Fruit fly (Drosophila melanogaster) whole organism, prepupa: Measurements from ENCODE around the gene CG14234.

Source experiments
- Blimp-1 ChIP-seq: fragments of 200-800 bp; sonication (Bioruptor generic); optimal IDR thresholded peaks from 3 replicates; lab custom pipeline; 2017; ENCODE audit warnings: missing biosample characterization, missing genetic modification characterization, mild to moderate bottlenecking, moderate library complexity, missing genetic modification reagents
- CG10631 ChIP-seq: fragments of 200-800 bp; sonication (Bioruptor generic); optimal IDR thresholded peaks from 2 replicates; lab custom pipeline; 2016; ENCODE audit warnings: missing biosample characterization, missing genetic modification characterization
- CG10669 ChIP-seq: fragments of 200-800 bp; sonication (Bioruptor generic); optimal IDR thresholded peaks from 3 replicates; lab custom pipeline; 2018; ENCODE audit warnings: missing biosample characterization, mild to moderate bottlenecking, missing genetic modification characterization, moderate library complexity
- CG11294 ChIP-seq: fragments of 200-800 bp; sonication (Bioruptor generic); IDR thresholded peaks from 2 replicates; pipeline ENCODE4 v1.3.6; 2022; ENCODE audit warnings: missing biosample characterization, missing genetic modification characterization
- CG11902 ChIP-seq: fragments of 200-800 bp; sonication (Bioruptor generic); optimal IDR thresholded peaks from 3 replicates; lab custom pipeline; 2016; ENCODE audit warnings: missing biosample characterization, missing genetic modification characterization
- CG15336 ChIP-seq: fragments of 200-800 bp; sonication (Bioruptor generic); IDR thresholded peaks from 2 replicates; pipeline ENCODE4 v1.3.6; 2022; ENCODE audit warnings: missing biosample characterization, missing genetic modification characterization
- CG1621 ChIP-seq: fragments of 200-800 bp; sonication (Bioruptor generic); optimal IDR thresholded peaks from 3 replicates; lab custom pipeline; 2018; ENCODE audit warnings: missing biosample characterization, mild to moderate bottlenecking, missing genetic modification characterization
- CG3032 ChIP-seq: fragments of 200-800 bp; optimal IDR thresholded peaks from 2 replicates; lab custom pipeline; 2019; ENCODE audit warnings: missing biosample characterization, mild to moderate bottlenecking, missing genetic modification characterization, moderate library complexity
- CG6163 ChIP-seq: fragments of 200-800 bp; sonication (Bioruptor generic); IDR thresholded peaks from 3 replicates; pipeline ENCODE4 v1.3.6; 2022; ENCODE audit warnings: missing biosample characterization, missing genetic modification characterization
- CG6276 ChIP-seq: fragments of 200-800 bp; sonication (Bioruptor generic); optimal IDR thresholded peaks from 2 replicates; lab custom pipeline; 2017; ENCODE audit warnings: missing biosample characterization, mild to moderate bottlenecking, missing genetic modification characterization
- CG6792 ChIP-seq: fragments of 200-800 bp; sonication (Bioruptor generic); optimal IDR thresholded peaks from 3 replicates; lab custom pipeline; 2016; ENCODE audit warnings: missing biosample characterization, missing genetic modification characterization
- CG6808 ChIP-seq: fragments of 200-800 bp; sonication (Bioruptor generic); optimal IDR thresholded peaks from 3 replicates; lab custom pipeline; 2017; ENCODE audit warnings: missing biosample characterization, missing genetic modification characterization, mild to moderate bottlenecking, moderate library complexity, missing genetic modification reagents
- CG6854 ChIP-seq: fragments of 200-800 bp; sonication (Bioruptor generic); optimal IDR thresholded peaks from 2 replicates; lab custom pipeline; 2017; ENCODE audit warnings: missing biosample characterization, mild to moderate bottlenecking, missing genetic modification characterization
- CG8319 ChIP-seq: fragments of 200-800 bp; sonication (Bioruptor generic); optimal IDR thresholded peaks from 3 replicates; lab custom pipeline; 2016; ENCODE audit warnings: missing biosample characterization, missing genetic modification characterization
- CG8632 ChIP-seq: fragments of 200-800 bp; sonication (Bioruptor generic); optimal IDR thresholded peaks from 3 replicates; lab custom pipeline; 2016; ENCODE audit warnings: missing biosample characterization, missing genetic modification characterization
- CG9139 ChIP-seq: fragments of 200-800 bp; sonication (Bioruptor generic); optimal IDR thresholded peaks from 3 replicates; lab custom pipeline; 2017; ENCODE audit warnings: missing biosample characterization, mild to moderate bottlenecking, missing genetic modification characterization
- Eip78C ChIP-seq: fragments of 200-800 bp; sonication (Bioruptor generic); peaks from one replicate; lab custom pipeline; 2016; ENCODE audit warnings: missing biosample characterization, missing genetic modification characterization
- Eip93F ChIP-seq: fragments of 200-800 bp; sonication (Bioruptor generic); optimal IDR thresholded peaks from 2 replicates; lab custom pipeline; 2016; ENCODE audit warnings: missing biosample characterization, mild to moderate bottlenecking, missing genetic modification characterization
- Ets21C ChIP-seq: fragments of 200-800 bp; sonication (Bioruptor generic); optimal IDR thresholded peaks from 3 replicates; lab custom pipeline; 2016; ENCODE audit warnings: missing biosample characterization, missing genetic modification characterization
- Gug ChIP-seq: fragments of 200-800 bp; sonication (Bioruptor generic); IDR thresholded peaks from 2 replicates; pipeline ENCODE4 v1.3.6; 2022; ENCODE audit warnings: missing biosample characterization, missing genetic modification characterization
- Hr38 ChIP-seq: sonication (Bioruptor generic); optimal IDR thresholded peaks from 2 replicates; lab custom pipeline; 2016; ENCODE audit warnings: missing biosample characterization, missing genetic modification characterization
- Hr39 ChIP-seq: fragments of 200-800 bp; sonication (Bioruptor generic); optimal IDR thresholded peaks from 2 replicates; lab custom pipeline; 2016; ENCODE audit warnings: missing biosample characterization, missing genetic modification characterization
- Lpt ChIP-seq: fragments of 200-800 bp; sonication (Bioruptor generic); optimal IDR thresholded peaks from 3 replicates; lab custom pipeline; 2016; ENCODE audit warnings: missing biosample characterization, missing genetic modification characterization
- Met ChIP-seq: fragments of 200-800 bp; sonication (Bioruptor generic); optimal IDR thresholded peaks from 3 replicates; lab custom pipeline; 2016; ENCODE audit warnings: missing biosample characterization, missing genetic modification characterization
- OdsH ChIP-seq: fragments of 200-800 bp; sonication (Bioruptor generic); optimal IDR thresholded peaks from 3 replicates; lab custom pipeline; 2016; ENCODE audit warnings: missing biosample characterization, missing genetic modification characterization
- Smox ChIP-seq: fragments of 200-800 bp; sonication (Bioruptor generic); optimal IDR thresholded peaks from 3 replicates; lab custom pipeline; 2016; ENCODE audit warnings: missing biosample characterization, missing genetic modification characterization
- Sox102F ChIP-seq: fragments of 200-800 bp; sonication (Bioruptor generic); optimal IDR thresholded peaks from 2 replicates; lab custom pipeline; 2016; ENCODE audit warnings: missing biosample characterization, mild to moderate bottlenecking, missing genetic modification characterization
- Sox14 ChIP-seq: fragments of 200-800 bp; sonication (Bioruptor generic); optimal IDR thresholded peaks from 3 replicates; lab custom pipeline; 2016; ENCODE audit warnings: missing biosample characterization, missing genetic modification characterization
- Sox15 ChIP-seq: fragments of 200-800 bp; sonication (Bioruptor generic); optimal IDR thresholded peaks from 3 replicates; lab custom pipeline; 2016; ENCODE audit warnings: missing biosample characterization, missing genetic modification characterization
- cyc ChIP-seq: fragments of 200-800 bp; sonication (Bioruptor generic); optimal IDR thresholded peaks from 3 replicates; lab custom pipeline; 2016; ENCODE audit warnings: missing biosample characterization, missing genetic modification characterization
- dac ChIP-seq: fragments of 200-800 bp; sonication (Bioruptor generic); optimal IDR thresholded peaks from 2 replicates; lab custom pipeline; 2017; ENCODE audit warnings: missing biosample characterization, mild to moderate bottlenecking, missing genetic modification characterization
- dsx ChIP-seq: fragments of 200-800 bp; optimal IDR thresholded peaks from 3 replicates; lab custom pipeline; 2019; ENCODE audit warnings: missing biosample characterization, mild to moderate bottlenecking, missing genetic modification characterization, moderate library complexity; ENCODE audit not compliant: poor library complexity, severe bottlenecking
- eg ChIP-seq: fragments of 200-800 bp; sonication (Bioruptor generic); IDR thresholded peaks from 3 replicates; pipeline ENCODE4 v1.3.6; 2022; ENCODE audit warnings: missing biosample characterization, missing genetic modification characterization
- esn ChIP-seq: fragments of 200-800 bp; sonication (Bioruptor generic); optimal IDR thresholded peaks from 2 replicates; lab custom pipeline; 2016; ENCODE audit warnings: missing biosample characterization, mild to moderate bottlenecking, missing genetic modification characterization, moderate library complexity
- fd59A ChIP-seq: fragments of 200-800 bp; sonication (Bioruptor generic); optimal IDR thresholded peaks from 2 replicates; lab custom pipeline; 2017; ENCODE audit warnings: missing biosample characterization, mild to moderate bottlenecking, missing genetic modification characterization, missing genetic modification reagents
- fkh ChIP-seq: fragments of 200-800 bp; sonication (Bioruptor generic); optimal IDR thresholded peaks from 3 replicates; lab custom pipeline; 2017; ENCODE audit warnings: missing biosample characterization, mild to moderate bottlenecking, missing genetic modification characterization, moderate library complexity
- lz ChIP-seq: fragments of 200-800 bp; sonication (Bioruptor generic); optimal IDR thresholded peaks from 3 replicates; lab custom pipeline; 2016; ENCODE audit warnings: missing biosample characterization, missing genetic modification characterization
- net ChIP-seq: fragments of 200-800 bp; sonication (Bioruptor generic); optimal IDR thresholded peaks from 3 replicates; lab custom pipeline; 2016; ENCODE audit warnings: missing biosample characterization, missing genetic modification characterization
- pdm3 ChIP-seq: fragments of 200-800 bp; sonication (Bioruptor generic); optimal IDR thresholded peaks from 3 replicates; lab custom pipeline; 2016; ENCODE audit warnings: missing biosample characterization, missing genetic modification characterization
- salr ChIP-seq, 2 experiments: fragments of 200-800 bp; sonication (Bioruptor generic); optimal IDR thresholded peaks; 3 replicates each; lab custom pipeline; 2016 to 2018; ENCODE audit warnings: missing biosample characterization in 2 of 2, missing genetic modification characterization in 2 of 2, mild to moderate bottlenecking in 1 of 2
- spab ChIP-seq: fragments of 200-800 bp; sonication (Bioruptor generic); optimal IDR thresholded peaks from 2 replicates; lab custom pipeline; 2017; ENCODE audit warnings: missing biosample characterization, mild to moderate bottlenecking, missing genetic modification characterization, missing genetic modification reagents
- vri ChIP-seq: fragments of 200-800 bp; sonication (Bioruptor generic); optimal IDR thresholded peaks from 3 replicates; lab custom pipeline; 2016; ENCODE audit warnings: missing biosample characterization, mild to moderate bottlenecking, missing genetic modification characterization

The CG14234 gene

DNA sequence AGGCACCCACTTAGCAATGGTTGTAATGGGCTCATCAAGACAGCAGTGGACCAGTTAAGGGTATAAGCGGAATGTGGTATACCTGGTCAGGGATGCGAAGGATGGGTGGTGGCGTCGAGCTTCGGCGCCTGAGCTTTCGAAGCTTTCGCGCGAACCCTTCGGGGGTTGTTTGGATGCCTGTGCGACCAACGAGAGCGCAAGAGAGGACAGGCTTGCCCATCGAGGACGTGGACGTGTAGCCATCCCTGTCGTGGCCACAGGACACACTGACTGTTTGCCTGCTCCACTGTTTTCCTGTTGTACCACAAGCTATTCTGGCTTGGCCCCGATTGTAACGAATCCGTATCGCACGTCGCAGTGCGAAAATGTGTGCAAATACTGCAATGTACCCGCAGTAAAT is at the start of gene CG14234:
TSS of gene CG14234 (plus strand) at position 301 of the 400 bp plus-strand sequence.
- TF ChIP-seq Eip93F = no peak
- no peak for TF ChIP-seq dsx (GFP tag; lab: Kevin White, UChicago)
- TF ChIP-seq eg (GFP tag; lab: Robert Waterston, UW) = no peak
- TF ChIP-seq dac (GFP tag; lab: Kevin White, UChicago) = no peak
- TF ChIP-seq Lpt = no peak
- TF ChIP-seq fkh (GFP tag; lab: Kevin White, UChicago) = no peak
- no peak for TF ChIP-seq Hr39 (GFP tag; lab: Kevin White, UChicago)
- TF ChIP-seq CG8632 = no peak
- no peak for TF ChIP-seq Blimp-1 (GFP tag; lab: Kevin White, UChicago)
- no peak for TF ChIP-seq vri
- TF ChIP-seq CG6792 (GFP tag; lab: Kevin White, UChicago) = no peak
- no peak for TF ChIP-seq CG6163 (GFP tag; lab: Robert Waterston, UW)
- TF ChIP-seq CG8319 = no peak
- no peak for TF ChIP-seq Gug

DNA sequence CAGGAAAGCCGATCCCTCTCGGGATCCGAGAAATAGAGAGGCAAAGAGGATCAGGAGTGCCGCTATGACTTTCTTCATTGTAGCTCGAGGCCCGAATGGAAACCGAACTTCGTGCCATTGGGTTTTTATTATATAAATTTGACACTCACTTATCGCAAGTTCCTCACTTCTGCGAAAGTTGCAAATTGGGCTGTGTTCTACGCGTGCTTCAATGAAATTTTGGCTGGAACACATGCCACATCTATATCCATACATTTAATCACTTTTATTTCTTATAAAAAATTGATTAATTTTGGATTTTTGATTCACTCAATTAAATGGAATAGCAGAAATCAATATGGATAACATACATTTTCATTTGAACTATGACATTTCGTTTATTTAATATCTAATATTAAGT is 46.5 kb upstream of the CG14234 start, which contains the start of gene CG14227:
TSS of gene CG14227 (minus strand) at position 101 of the 400 bp plus-strand sequence.
- TF ChIP-seq CG15336 (GFP tag; lab: Robert Waterston, UW) = no peak

DNA sequence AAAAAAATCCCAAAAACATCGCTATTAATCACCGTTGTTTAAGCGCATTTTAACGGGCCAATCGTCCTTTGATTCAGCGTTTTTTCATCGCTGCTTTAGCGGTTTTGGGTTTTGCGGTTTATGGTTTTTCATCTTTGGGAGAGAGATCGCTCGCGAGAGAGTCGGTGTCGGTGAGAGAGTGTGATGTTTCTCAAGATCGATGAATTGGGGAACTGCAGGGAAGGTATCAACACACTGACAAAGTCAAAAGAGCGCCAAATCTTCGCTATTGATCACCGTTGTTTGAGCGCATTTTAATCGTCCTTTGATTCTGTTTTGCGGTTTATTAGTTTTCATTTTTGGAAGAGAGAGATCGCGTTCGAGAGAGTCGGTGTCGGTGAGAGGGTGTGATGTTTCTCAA is 45.3 kb upstream of the CG14234 start:
- TF ChIP-seq CG8319 (no peak), Smox (GFP tag; lab: Kevin White, UChicago) (no peak), dac (GFP tag; lab: Kevin White, UChicago) (no peak), CG9139 (no peak), CG10631 (no peak), Met (GFP tag; lab: Kevin White, UChicago) (no peak), CG6163 (GFP tag; lab: Robert Waterston, UW) (no peak), CG3032 (tag; lab: Kevin White, UChicago) (no peak), CG11294 (no peak), net (GFP tag; lab: Kevin White, UChicago) (no peak), OdsH (no peak), fkh (GFP tag; lab: Kevin White, UChicago) (no peak), dsx (GFP tag; lab: Kevin White, UChicago) (no peak), esn (GFP tag; lab: Kevin White, UChicago) (no peak), Sox102F (no peak), Eip78C (no peak)

DNA sequence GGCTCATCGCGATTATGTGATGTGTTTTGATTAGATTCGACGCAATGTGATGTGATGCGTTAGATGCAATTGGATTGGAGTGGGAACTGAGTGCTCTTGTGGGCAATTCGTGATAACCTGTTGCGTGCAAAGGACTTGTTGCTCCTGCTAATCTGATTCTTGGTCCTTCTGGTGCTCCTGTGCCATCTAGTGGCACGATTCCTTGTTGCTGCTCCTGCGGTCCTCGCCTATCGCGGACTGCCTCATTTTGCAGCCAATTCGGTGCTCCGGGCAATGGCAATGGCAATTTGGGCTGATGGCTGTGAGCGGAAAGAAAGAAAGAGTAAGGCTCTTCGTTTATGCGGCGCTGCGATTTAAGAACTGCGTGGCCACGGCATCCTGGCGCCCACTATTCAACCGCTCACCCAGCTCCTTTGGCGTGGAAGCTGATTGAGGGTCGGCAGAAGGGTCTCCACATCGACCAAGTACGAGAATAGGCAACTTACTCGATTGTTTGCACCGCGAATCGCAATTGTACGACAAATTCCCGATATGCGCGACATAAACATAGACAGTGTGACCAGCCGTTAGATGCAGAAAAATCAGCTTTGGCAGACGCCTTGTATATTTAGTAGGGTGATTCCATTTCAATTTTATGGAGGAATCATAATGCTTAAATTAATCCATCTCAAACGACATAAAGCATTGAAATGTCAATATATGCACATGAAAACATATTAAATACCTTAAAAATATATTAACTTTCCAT is 42.2 kb upstream of the CG14234 start, which contains the start of gene Mer:
TSS of gene Mer (minus strand) at position 550 of the 748 bp plus-strand sequence.
- TF ChIP-seq dac (GFP tag; lab: Kevin White, UChicago) (peak; percentile 79), Gug (peak; percentile 80), salr (GFP tag; optimal IDR thresholded peaks at IDR 0.05; lab: Kevin White, UChicago) (peak in 1 of 2 experiments; percentile 72), CG6808 (GFP tag; lab: Kevin White, UChicago) (peak; percentile 84), CG6276 (GFP tag; lab: Kevin White, UChicago) (no peak), spab (peak; percentile 65), Lpt (peak; percentile 84), CG6854 (GFP tag; lab: Kevin White, UChicago) (peak; percentile 83), CG3032 (tag; lab: Kevin White, UChicago) (peak; percentile 82), Sox14 (GFP tag; lab: Kevin White, UChicago) (peak; percentile 88), CG6792 (GFP tag; lab: Kevin White, UChicago) (peak; percentile 87), CG10631 (peak; percentile 66), pdm3 (GFP tag; lab: Kevin White, UChicago) (peak; percentile 23), CG1621 (tag; lab: Kevin White, UChicago) (peak; percentile 84), Eip78C (peak; percentile 94), Hr38 (GFP tag; lab: Kevin White, UChicago) (no peak), Blimp-1 (GFP tag; lab: Kevin White, UChicago) (peak; percentile 67), dsx (GFP tag; lab: Kevin White, UChicago) (peak; percentile 78), CG9139 (no peak), Eip93F (peak; percentile 62), Sox15 (GFP tag; lab: Kevin White, UChicago) (peak; percentile 73), CG8632 (peak; percentile 80), CG10669 (GFP tag; lab: Kevin White, UChicago) (peak; percentile 82), fkh (GFP tag; lab: Kevin White, UChicago) (no peak), eg (GFP tag; lab: Robert Waterston, UW) (peak; percentile 92), CG11902 (GFP tag; lab: Kevin White, UChicago) (peak; percentile 62), CG15336 (GFP tag; lab: Robert Waterston, UW) (peak; percentile 91), fd59A (GFP tag; lab: Kevin White, UChicago) (peak; percentile 70), net (GFP tag; lab: Kevin White, UChicago) (peak; percentile 91), lz (GFP tag; lab: Kevin White, UChicago) (peak; percentile 92), Ets21C (GFP tag; lab: Kevin White, UChicago) (peak; percentile 76), cyc (peak; percentile 83)
